Worm (Caenorhabditis elegans) whole organism, L1 larva: ENCODE results near the gene ZK1098.12.

ENCODE experiments used
- C04F5.9 ChIP-seq: sonication (generic microtip); optimal IDR thresholded peaks from 2 replicates; lab custom pipeline; 2016; ENCODE audit warnings: missing genetic modification characterization, missing compliant biosample characterization
- F16B12.6 ChIP-seq: fragments of 150-350 bp; optimal IDR thresholded peaks from 2 replicates; lab custom pipeline; 2014; ENCODE audit warnings: missing biosample characterization, missing genetic modification characterization
- Y116A8C.19 ChIP-seq: sonication (generic microtip); optimal IDR thresholded peaks from 2 replicates; lab custom pipeline; 2016; ENCODE audit warnings: missing compliant biosample characterization, missing genetic modification characterization, borderline replicate concordance
- aha-1 ChIP-seq: fragments of 150-350 bp; optimal IDR thresholded peaks from 2 replicates; lab custom pipeline; 2014; ENCODE audit warnings: missing biosample characterization, missing genetic modification characterization
- aly-2 ChIP-seq: fragments of 150-350 bp; optimal IDR thresholded peaks from 2 replicates; lab custom pipeline; 2014; ENCODE audit warnings: missing biosample characterization, missing genetic modification characterization
- blmp-1 ChIP-seq: fragments of 150-350 bp; optimal IDR thresholded peaks from 2 replicates; lab custom pipeline; 2014; ENCODE audit warnings: missing biosample characterization, missing genetic modification characterization
- ceh-63 ChIP-seq: fragments of 200-800 bp; sonication (Bioruptor generic); optimal IDR thresholded peaks from 2 replicates; lab custom pipeline; 2018; ENCODE audit warnings: mild to moderate bottlenecking, missing genetic modification characterization, missing compliant biosample characterization
- ceh-82 ChIP-seq, 3 experiments: fragments of 150-350 bp in 1 of 3; sonication (generic microtip) in 2 of 3; optimal IDR thresholded peaks; 2 replicates each; lab custom pipeline; 2014 to 2017; ENCODE audit warnings: missing biosample characterization in 3 of 3, missing genetic modification characterization in 3 of 3
- ceh-90 ChIP-seq: sonication (generic microtip); optimal IDR thresholded peaks from 2 replicates; lab custom pipeline; 2016; ENCODE audit warnings: missing genetic modification characterization, missing compliant biosample characterization
- dpl-1 ChIP-seq, 3 experiments: fragments of 150-350 bp in 2 of 3; sonication (generic microtip) in 1 of 3; optimal IDR thresholded peaks; 2 replicates each; lab custom pipeline; 2014 to 2017; ENCODE audit warnings: missing biosample characterization in 3 of 3, missing genetic modification characterization in 3 of 3, missing genetic modification reagents in 3 of 3
- dsc-1 ChIP-seq: sonication (generic microtip); optimal IDR thresholded peaks from 2 replicates; lab custom pipeline; 2016; ENCODE audit warnings: mild to moderate bottlenecking, missing genetic modification characterization, missing compliant biosample characterization
- efl-1 ChIP-seq, 4 experiments: fragments of 150-350 bp; optimal IDR thresholded peaks in 3 of 4; peaks in 1 of 4; 1 replicate in 1 of 4; 2 replicates in 3 of 4; lab custom pipeline; 2014; ENCODE audit warnings: missing biosample characterization in 2 of 4, missing genetic modification characterization in 2 of 4, missing genetic modification reagents in 2 of 4
- efl-3 ChIP-seq: fragments of 200-800 bp; sonication (Bioruptor generic); optimal IDR thresholded peaks from 2 replicates; lab custom pipeline; 2018; ENCODE audit warnings: mild to moderate bottlenecking, missing genetic modification characterization, missing compliant biosample characterization
- egl-13 ChIP-seq: sonication (generic microtip); optimal IDR thresholded peaks from 2 replicates; lab custom pipeline; 2016; ENCODE audit warnings: missing genotype, missing genetic modification reagents, missing genetic modification characterization, missing compliant biosample characterization
- egl-27 ChIP-seq, 2 experiments: fragments of 150-350 bp in 1 of 2; sonication (generic microtip); optimal IDR thresholded peaks; 3 replicates each; lab custom pipeline; 2017 to 2018; ENCODE audit warnings: missing biosample characterization in 2 of 2, missing genetic modification characterization in 2 of 2, missing genetic modification reagents in 2 of 2
- elt-2 ChIP-seq: sonication (generic microtip); optimal IDR thresholded peaks from 2 replicates; lab custom pipeline; 2016; ENCODE audit warnings: missing genetic modification characterization, mild to moderate bottlenecking, inconsistent platforms, missing compliant biosample characterization, missing genetic modification reagents
- ets-5 ChIP-seq: fragments of 200-800 bp; sonication (Bioruptor generic); IDR thresholded peaks from 2 replicates; pipeline ENCODE4 v1.3.6; 2022; ENCODE audit warnings: missing genetic modification characterization, missing compliant biosample characterization
- fkh-10 ChIP-seq: sonication (generic microtip); optimal IDR thresholded peaks from 2 replicates; lab custom pipeline; 2017; ENCODE audit warnings: missing biosample characterization, missing genetic modification reagents, missing genetic modification characterization
- fkh-8 ChIP-seq: sonication (generic microtip); optimal IDR thresholded peaks from 2 replicates; lab custom pipeline; 2016; ENCODE audit warnings: mild to moderate bottlenecking, missing genetic modification characterization, missing compliant biosample characterization
- fos-1 ChIP-seq: fragments of 150-350 bp; optimal IDR thresholded peaks from 2 replicates; lab custom pipeline; 2014; ENCODE audit warnings: missing biosample characterization, missing genetic modification characterization
- hlh-17 ChIP-seq: fragments of 200-800 bp; sonication (Bioruptor generic); optimal IDR thresholded peaks from 2 replicates; lab custom pipeline; 2018; ENCODE audit warnings: missing genetic modification characterization, mild to moderate bottlenecking, missing compliant biosample characterization, moderate library complexity, borderline replicate concordance
- hlh-4 ChIP-seq: sonication (generic microtip); optimal IDR thresholded peaks from 2 replicates; lab custom pipeline; 2016; ENCODE audit warnings: mild to moderate bottlenecking, missing genetic modification characterization, missing compliant biosample characterization
- hpl-2 ChIP-seq: fragments of 150-350 bp; optimal IDR thresholded peaks from 2 replicates; lab custom pipeline; 2014; ENCODE audit warnings: missing biosample characterization, missing genetic modification reagents, missing genetic modification characterization
- jun-1 ChIP-seq: fragments of 150-350 bp; optimal IDR thresholded peaks from 2 replicates; lab custom pipeline; 2014; ENCODE audit warnings: missing biosample characterization, missing genetic modification reagents, missing genetic modification characterization
- lin-13 ChIP-seq: fragments of 150-350 bp; optimal IDR thresholded peaks from 2 replicates; lab custom pipeline; 2014; ENCODE audit warnings: missing biosample characterization, missing genetic modification reagents, missing genetic modification characterization
- lin-14 ChIP-seq: fragments of 200-800 bp; sonication (Bioruptor generic); optimal IDR thresholded peaks from 2 replicates; lab custom pipeline; 2018; ENCODE audit warnings: mild to moderate bottlenecking, missing genetic modification characterization, moderate library complexity, missing compliant biosample characterization
- lsy-2 ChIP-seq, 2 experiments: fragments of 150-350 bp; optimal IDR thresholded peaks; 2 replicates each; lab custom pipeline; 2014; ENCODE audit warnings: missing biosample characterization in 2 of 2, missing genetic modification characterization in 2 of 2
- mab-9 ChIP-seq: fragments of 200-800 bp; sonication (Bioruptor generic); IDR thresholded peaks from 2 replicates; pipeline ENCODE4 v1.3.6; 2022; ENCODE audit warnings: missing genetic modification reagents, missing genetic modification characterization, missing compliant biosample characterization
- nhr-11 ChIP-seq: fragments of 150-350 bp; optimal IDR thresholded peaks from 2 replicates; lab custom pipeline; 2014; ENCODE audit warnings: missing biosample characterization, missing genetic modification characterization
- nhr-12 ChIP-seq: sonication (generic microtip); optimal IDR thresholded peaks from 2 replicates; lab custom pipeline; 2017; ENCODE audit warnings: missing biosample characterization, missing genetic modification characterization
- nhr-19 ChIP-seq: fragments of 200-800 bp; sonication (Bioruptor generic); conservative IDR thresholded peaks from 2 replicates; pipeline ENCODE4 v1.3.6; 2022; ENCODE audit warnings: missing genetic modification characterization, missing compliant biosample characterization
- nhr-20 ChIP-seq: sonication (generic microtip); optimal IDR thresholded peaks from 2 replicates; lab custom pipeline; 2016; ENCODE audit warnings: mild to moderate bottlenecking, missing genetic modification characterization, missing compliant biosample characterization
- nhr-237 ChIP-seq: fragments of 150-350 bp; optimal IDR thresholded peaks from 2 replicates; lab custom pipeline; 2014; ENCODE audit warnings: missing biosample characterization, missing genetic modification characterization
- nhr-28 ChIP-seq: fragments of 150-350 bp; optimal IDR thresholded peaks from 2 replicates; lab custom pipeline; 2014; ENCODE audit warnings: missing biosample characterization, missing genetic modification characterization
- nhr-71 ChIP-seq: sonication (generic microtip); optimal IDR thresholded peaks from 2 replicates; lab custom pipeline; 2016; ENCODE audit warnings: mild to moderate bottlenecking, missing genetic modification characterization, moderate library complexity, missing compliant biosample characterization
- nhr-76 ChIP-seq: sonication (generic microtip); optimal IDR thresholded peaks from 2 replicates; lab custom pipeline; 2017; ENCODE audit warnings: missing biosample characterization, missing genetic modification characterization
- nhr-77 ChIP-seq: fragments of 150-350 bp; optimal IDR thresholded peaks from 2 replicates; lab custom pipeline; 2014; ENCODE audit warnings: missing biosample characterization, missing genetic modification characterization
- nhr-85 ChIP-seq: sonication (generic microtip); peaks from one replicate; lab custom pipeline; 2016; ENCODE audit warnings: missing genetic modification characterization, inconsistent platforms, missing compliant biosample characterization
- nhr-90 ChIP-seq: sonication (generic microtip); optimal IDR thresholded peaks from 2 replicates; lab custom pipeline; 2016; ENCODE audit warnings: mild to moderate bottlenecking, missing genetic modification characterization, missing compliant biosample characterization; ENCODE audit not compliant: poor library complexity
- pax-3 ChIP-seq: fragments of 200-800 bp; sonication (Bioruptor generic); optimal IDR thresholded peaks from 2 replicates; lab custom pipeline; 2018; ENCODE audit warnings: mild to moderate bottlenecking, missing genetic modification characterization, moderate library complexity, missing compliant biosample characterization
- skn-1 ChIP-seq: fragments of 150-350 bp; optimal IDR thresholded peaks from 2 replicates; lab custom pipeline; 2014; ENCODE audit warnings: missing biosample characterization, missing genetic modification characterization
- sox-4 ChIP-seq: sonication (generic microtip); optimal IDR thresholded peaks from 2 replicates; lab custom pipeline; 2016; ENCODE audit warnings: missing genetic modification characterization, missing compliant biosample characterization
- sptf-1 ChIP-seq: fragments of 150-350 bp; optimal IDR thresholded peaks from 2 replicates; lab custom pipeline; 2014; ENCODE audit warnings: missing biosample characterization, missing genetic modification characterization
- tbx-2 ChIP-seq: sonication (generic microtip); optimal IDR thresholded peaks from 2 replicates; lab custom pipeline; 2016; ENCODE audit warnings: missing genetic modification characterization, missing compliant biosample characterization
- tlp-1 ChIP-seq: fragments of 150-350 bp; optimal IDR thresholded peaks from 2 replicates; lab custom pipeline; 2014; ENCODE audit warnings: missing biosample characterization, missing genetic modification characterization
- unc-62 ChIP-seq: fragments of 150-350 bp; optimal IDR thresholded peaks from 2 replicates; lab custom pipeline; 2014; ENCODE audit warnings: missing biosample characterization, missing genetic modification reagents, missing genetic modification characterization
- unc-86 ChIP-seq: sonication (generic microtip); optimal IDR thresholded peaks from 2 replicates; lab custom pipeline; 2016; ENCODE audit warnings: missing genetic modification characterization, missing compliant biosample characterization
- unc-98 ChIP-seq: fragments of 200-800 bp; sonication (Bioruptor generic); IDR thresholded peaks from 2 replicates; pipeline ENCODE4 v1.3.6; 2022; ENCODE audit warnings: missing genetic modification characterization, missing compliant biosample characterization
- xbp-1 ChIP-seq: sonication (generic microtip); optimal IDR thresholded peaks from 2 replicates; lab custom pipeline; 2016; ENCODE audit warnings: missing genetic modification characterization, missing compliant biosample characterization
- zag-1 ChIP-seq: fragments of 150-350 bp; optimal IDR thresholded peaks from 2 replicates; lab custom pipeline; 2014; ENCODE audit warnings: missing biosample characterization, missing genetic modification characterization
- ztf-4 ChIP-seq: fragments of 150-350 bp; optimal IDR thresholded peaks from 2 replicates; lab custom pipeline; 2014; ENCODE audit warnings: missing biosample characterization, missing genetic modification characterization

The ZK1098.12 gene

DNA sequence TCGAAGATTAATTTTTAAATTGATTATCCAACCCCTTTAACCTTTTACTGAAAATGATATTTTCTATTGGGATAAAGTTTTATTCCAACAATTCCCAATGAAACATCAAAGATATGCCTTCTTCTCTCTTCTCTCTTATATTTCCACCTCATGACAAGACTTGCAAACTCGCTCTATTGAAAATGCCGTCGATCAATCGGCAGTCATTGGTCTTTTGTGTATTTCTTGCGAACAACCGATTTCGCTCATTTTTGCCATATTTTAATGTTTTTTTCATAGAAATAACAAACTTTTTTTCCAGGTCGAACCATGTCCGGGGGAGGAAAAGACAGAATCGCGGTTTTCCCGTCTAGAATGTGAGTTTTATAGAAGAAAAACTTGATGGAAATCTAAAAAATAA is 37.1 kb upstream of the ZK1098.12 start, which contains the start of gene vha-14 (continued):
- TF ChIP-seq jun-1 (tag; lab: Kevin White, UChicago) (no peak), F16B12.6 (tag; lab: Kevin White, UChicago) (no peak), fos-1 (tag; lab: Kevin White, UChicago) (no peak), nhr-77 (no peak), sptf-1 (tag; lab: Kevin White, UChicago) (no peak), efl-3 (GFP tag; lab: Kevin White, UChicago) (no peak), lsy-2 (tag; optimal IDR thresholded peaks at IDR 0.05; lab: Kevin White, UChicago) (peak in 1 of 2 experiments; percentile 77), lin-13 (no peak), unc-98 (GFP tag; lab: Robert Waterston, UW) (no peak), ets-5 (GFP tag; lab: Robert Waterston, UW) (no peak), ztf-4 (no peak), nhr-12 (no peak), nhr-28 (tag; lab: Kevin White, UChicago) (no peak), aha-1 (tag; lab: Kevin White, UChicago) (no peak), tbx-2 (tag; lab: Kevin White, UChicago) (no peak), hlh-4 (tag; lab: Kevin White, UChicago) (no peak), lin-14 (GFP tag; lab: Kevin White, UChicago) (peak; percentile 71), ceh-63 (no peak), zag-1 (no peak), nhr-237 (no peak), nhr-11 (tag; lab: Kevin White, UChicago) (no peak), mab-9 (GFP tag; lab: Robert Waterston, UW) (no peak), ceh-82 (tag; optimal IDR thresholded peaks at IDR 0.05; lab: Kevin White, UChicago) (peak in 1 of 3 experiments; percentile 65), nhr-76 (tag; lab: Kevin White, UChicago) (no peak), egl-13 (tag; lab: Kevin White, UChicago) (no peak), aly-2 (tag; lab: Kevin White, UChicago) (no peak), xbp-1 (tag; lab: Kevin White, UChicago) (no peak), unc-86 (tag; lab: Kevin White, UChicago) (no peak), nhr-90 (tag; lab: Kevin White, UChicago) (no peak), nhr-20 (tag; lab: Kevin White, UChicago) (peak; percentile 26), C04F5.9 (no peak), efl-1 (optimal IDR thresholded peaks at IDR 0.05; lab: Kevin White, UChicago) (peak; percentile 45 to 57), efl-1 (GFP tag; optimal IDR thresholded peaks at IDR 0.05 in 1 of 2; lab: Kevin White, UChicago) (peak; percentile 52 to 79), hlh-17 (GFP tag; lab: Kevin White, UChicago) (no peak), tlp-1 (tag; lab: Kevin White, UChicago) (no peak), dpl-1 (GFP tag; optimal IDR thresholded peaks at IDR 0.05; lab: Kevin White, UChicago) (peak; percentile 1 to 69 (median 31))

DNA sequence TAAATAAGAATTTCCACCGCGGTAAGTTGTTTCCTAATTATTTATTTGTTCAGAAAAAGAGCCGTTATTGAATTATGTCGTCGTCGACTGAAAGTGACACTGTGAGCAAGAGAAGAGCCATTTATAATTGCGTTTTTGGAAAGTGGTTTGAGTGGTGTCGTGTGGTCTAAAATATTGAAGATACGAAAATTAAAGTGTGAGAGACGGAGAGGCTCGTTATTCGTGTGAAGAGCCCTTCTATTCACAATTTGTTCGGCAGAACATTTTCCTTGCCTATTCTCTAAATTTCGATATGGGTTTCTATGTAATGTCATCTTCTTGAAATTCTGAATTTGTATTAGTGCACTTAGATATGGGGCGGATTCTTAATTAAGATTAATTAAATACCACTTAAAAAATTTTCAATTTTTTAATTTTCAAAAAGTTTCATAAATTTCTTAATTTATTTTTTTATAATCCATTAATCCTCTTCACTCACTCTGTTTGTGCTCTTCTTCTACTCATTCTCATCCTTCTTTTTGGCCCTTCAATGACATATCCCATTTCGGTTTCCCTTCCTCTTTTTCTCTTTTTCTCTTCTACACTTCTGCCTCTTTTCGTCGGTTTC is 35.1 kb upstream of the ZK1098.12 start:
- TF ChIP-seq nhr-71 (tag; lab: Kevin White, UChicago): peak; percentile 55
- no peak for TF ChIP-seq fkh-8 (tag; lab: Kevin White, UChicago)
- no peak for TF ChIP-seq nhr-85
- TF ChIP-seq aha-1 (tag; lab: Kevin White, UChicago): no peak
- TF ChIP-seq efl-3 (GFP tag; lab: Kevin White, UChicago): no peak
- TF ChIP-seq pax-3 (tag; lab: Kevin White, UChicago): no peak
- peak; percentile 2 to 9 for TF ChIP-seq efl-1 (optimal IDR thresholded peaks at IDR 0.05; lab: Kevin White, UChicago)
- TF ChIP-seq efl-1 (GFP tag; optimal IDR thresholded peaks at IDR 0.05 in 1 of 2; lab: Kevin White, UChicago): peak in 1 of 2 experiments; percentile 91
- no peak for TF ChIP-seq unc-62
- no peak for TF ChIP-seq hlh-17 (GFP tag; lab: Kevin White, UChicago)
- TF ChIP-seq unc-86 (tag; lab: Kevin White, UChicago): no peak
- no peak for TF ChIP-seq blmp-1
- TF ChIP-seq nhr-11 (tag; lab: Kevin White, UChicago): no peak
- no peak for TF ChIP-seq sox-4 (tag; lab: Kevin White, UChicago)
- no peak for TF ChIP-seq elt-2 (tag; lab: Kevin White, UChicago)
- TF ChIP-seq fkh-10 (GFP tag; lab: Kevin White, UChicago): peak; percentile 36
- TF ChIP-seq ceh-90 (tag; lab: Kevin White, UChicago): no peak
- TF ChIP-seq nhr-19 (GFP tag; lab: Robert Waterston, UW): no peak
- TF ChIP-seq skn-1 (tag; lab: Kevin White, UChicago): no peak
- TF ChIP-seq dsc-1 (tag; lab: Kevin White, UChicago): no peak
- TF ChIP-seq hpl-2 (GFP tag; lab: Kevin White, UChicago): no peak
- TF ChIP-seq egl-27 (tag; optimal IDR thresholded peaks at IDR 0.05; lab: Kevin White, UChicago): no peak
- no peak for TF ChIP-seq nhr-90 (tag; lab: Kevin White, UChicago)
- no peak for TF ChIP-seq Y116A8C.19 (tag; lab: Kevin White, UChicago)
